Fruit fly (Drosophila melanogaster): ENCODE results near the gene TwdlD.

TwdlD gene

dm6 chr3R:26628624-26629023 lies 11.2 kb upstream of the TwdlD start, which contains the start of gene TwdlK (continued):
- TF ChIP-seq Mes4 (GFP tag; optimal IDR thresholded peaks at IDR 0.05) = no peak
- TF ChIP-seq CG18599 (GFP tag; optimal IDR thresholded peaks at IDR 0.05) = no peak
- no peak for TF ChIP-seq CG2678 (tag; optimal IDR thresholded peaks at IDR 0.05)

dm6 chr3R:26629618-26630017 lies 10.2 kb upstream of the TwdlD start, which contains the start of gene TwdlJ:
Gene TwdlJ (plus strand): TSS chr3R:26629918.
- TF ChIP-seq CG14965 (GFP tag; optimal IDR thresholded peaks at IDR 0.05; ENCODE audit: borderline replicate concordance) (no peak), slbo (GFP tag; IDR thresholded peaks at IDR 0.05) (no peak), stwl (tag; optimal IDR thresholded peaks at IDR 0.05) (no peak), CG6683 (GFP tag; optimal IDR thresholded peaks at IDR 0.05) (no peak), CG11695 (GFP tag; IDR thresholded peaks at IDR 0.05) (no peak), az2 (GFP tag; optimal IDR thresholded peaks at IDR 0.05) (no peak), CG13296 (GFP tag; optimal IDR thresholded peaks at IDR 0.05) (no peak), vnd (GFP tag; IDR thresholded peaks at IDR 0.05; ENCODE audit: partially characterized antibody) (no peak)

dm6 chr3R:26631334-26631919 lies 8.4 kb upstream of the TwdlD start, which contains the start of gene TwdlN:
Gene TwdlN (plus strand): TSS chr3R:26631869.
- TF ChIP-seq sd (tag; optimal IDR thresholded peaks at IDR 0.05) (peak; percentile 70), NFAT (GFP tag; IDR thresholded peaks at IDR 0.05) (0 out of 2 replicates have a peak, but pooled peaks have one; percentile 15), oc (tag; optimal IDR thresholded peaks at IDR 0.05) (peak; percentile 31), chinmo (GFP tag; IDR thresholded peaks at IDR 0.05; ENCODE audit: partially characterized antibody) (peak; percentile 87; the same call in 3 of the 4 replicates), Ssrp (tag; optimal IDR thresholded peaks at IDR 0.05) (no peak), abd-A (tag; optimal IDR thresholded peaks at IDR 0.05) (peak; percentile 56), odd (GFP tag; optimal IDR thresholded peaks at IDR 0.05) (peak; percentile 3), crc (GFP tag; optimal IDR thresholded peaks at IDR 0.05) (no peak), grn (GFP tag; optimal IDR thresholded peaks at IDR 0.05) (peak; percentile 49)

dm6 chr3R:26633010-26633409 lies 6.8 kb upstream of the TwdlD start:
- TF ChIP-seq Awh (GFP tag; IDR thresholded peaks at IDR 0.05) (0 out of 2 replicates have a peak, but pooled peaks have one; percentile 15), Ets65A (GFP tag) (no peak), Drgx (GFP tag; IDR thresholded peaks at IDR 0.05) (no peak), sd (tag; optimal IDR thresholded peaks at IDR 0.05) (peak; percentile 82), abd-A (tag; optimal IDR thresholded peaks at IDR 0.05) (peak; percentile 89), Dbx (GFP tag; IDR thresholded peaks at IDR 0.05) (0 out of 3 replicates have a peak, but pooled peaks have one; percentile 3), vvl (GFP tag; IDR thresholded peaks at IDR 0.05) (peak; percentile 61; the same call in 1 of the 2 replicates), onecut (GFP tag; IDR thresholded peaks at IDR 0.05) (peak; percentile 43)

dm6 chr3R:26633432-26633831 lies 6.4 kb upstream of the TwdlD start, which contains the start of gene TwdlH:
Gene TwdlH (plus strand): TSS chr3R:26633732.
- TF ChIP-seq org-1 (GFP tag; optimal IDR thresholded peaks at IDR 0.05) (no peak), CG31388 (GFP tag; optimal IDR thresholded peaks at IDR 0.05) (no peak), CrebB (tag; optimal IDR thresholded peaks at IDR 0.05) (no peak), CG13894 (tag; optimal IDR thresholded peaks at IDR 0.05) (no peak), fru (optimal IDR thresholded peaks at IDR 0.05) (no peak), CG1792 (GFP tag; optimal IDR thresholded peaks at IDR 0.05) (no peak), grn (GFP tag; optimal IDR thresholded peaks at IDR 0.05) (no peak), CG14860 (GFP tag; IDR thresholded peaks at IDR 0.05; ENCODE audit: partially characterized antibody) (no peak), Atf6 (GFP tag; IDR thresholded peaks at IDR 0.05) (no peak), stc (GFP tag; IDR thresholded peaks at IDR 0.05) (no peak)

Data from whole organism, embryonic.